3 fruit fly cellular contexts compared by ENCODE assay signal in the genomic region with DNA sequence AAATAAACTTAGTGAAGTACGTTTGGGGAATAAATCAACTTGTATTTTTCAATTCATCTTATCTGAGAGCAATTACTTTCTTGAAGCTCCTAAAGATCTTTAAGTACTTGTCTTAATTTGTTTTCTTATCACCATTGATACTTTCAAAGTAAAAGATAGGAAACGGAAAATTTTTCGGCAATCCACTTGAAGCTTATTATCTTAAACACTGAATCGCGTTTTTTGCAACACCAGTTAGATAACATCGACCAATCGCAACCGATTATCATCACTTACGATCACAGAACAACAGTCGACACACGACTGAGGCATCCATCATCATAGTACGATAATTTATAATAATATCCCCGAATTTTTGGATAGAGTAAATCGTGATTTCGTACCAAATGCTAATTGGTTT.
A peak's percentile ranks its signal among the peaks of the same experiment; 100 is the strongest.
TF ChIP-seq lines count a peak whose summit lies in the region.

No protein-coding gene starts in this region.

- TF ChIP-seq CTCF in whole organism, embryonic (GFP tag; optimal IDR thresholded peaks at IDR 0.05; lab: Kevin White, UChicago), result no peak

TF ChIP-seq in whole organism, embryonic, 481 proteins besides CTCF, POLR2A, EP300 and RAD21:
- TF ChIP-seq Vsx1 (GFP tag; optimal IDR thresholded peaks at IDR 0.05; lab: Kevin White, UChicago) (no peak), grn (GFP tag; optimal IDR thresholded peaks at IDR 0.05; lab: Kevin White, UChicago) (peak; percentile 63), schlank (tag; optimal IDR thresholded peaks at IDR 0.05; lab: Kevin White, UChicago) (no peak), Nf-YA (GFP tag; IDR thresholded peaks at IDR 0.05; lab: Robert Waterston, UW) (no peak), pfk (GFP tag; optimal IDR thresholded peaks at IDR 0.05; lab: Kevin White, UChicago) (no peak), inv (GFP tag; IDR thresholded peaks at IDR 0.05; lab: Robert Waterston, UW; ENCODE audit: partially characterized antibody) (no peak), Sox102F (GFP tag; optimal IDR thresholded peaks at IDR 0.05; lab: Kevin White, UChicago) (no peak), lab (GFP tag; optimal IDR thresholded peaks at IDR 0.05; lab: Kevin White, UChicago) (peak; percentile 11), CG15073 (GFP tag; optimal IDR thresholded peaks at IDR 0.05; lab: Kevin White, UChicago) (no peak), da (GFP tag; optimal IDR thresholded peaks at IDR 0.05; lab: Kevin White, UChicago) (no peak), Fer3 (tag; optimal IDR thresholded peaks at IDR 0.05; lab: Kevin White, UChicago) (no peak), org-1 (GFP tag; optimal IDR thresholded peaks at IDR 0.05; lab: Kevin White, UChicago) (no peak), D19A (tag; optimal IDR thresholded peaks at IDR 0.05; lab: Kevin White, UChicago) (no peak), seq (GFP tag; IDR thresholded peaks at IDR 0.05; lab: Robert Waterston, UW) (no peak), sens (GFP tag; lab: Kevin White, UChicago) (peak; percentile 18), sens-2 (GFP tag; IDR thresholded peaks at IDR 0.05; lab: Robert Waterston, UW) (no peak), CG12155 (GFP tag; optimal IDR thresholded peaks at IDR 0.05; lab: Kevin White, UChicago) (no peak), gsb-n (tag; optimal IDR thresholded peaks at IDR 0.05; lab: Kevin White, UChicago) (no peak), exex (tag; optimal IDR thresholded peaks at IDR 0.05; lab: Kevin White, UChicago) (peak; percentile 90), grau (tag; optimal IDR thresholded peaks at IDR 0.05; lab: Kevin White, UChicago) (no peak), chinmo (GFP tag; IDR thresholded peaks at IDR 0.05; lab: Robert Waterston, UW; ENCODE audit: partially characterized antibody) (no peak), jigr1 (GFP tag; IDR thresholded peaks at IDR 0.05; lab: Robert Waterston, UW) (no peak), CG12744 (GFP tag; optimal IDR thresholded peaks at IDR 0.05; lab: Kevin White, UChicago) (no peak), dm (GFP tag; optimal IDR thresholded peaks at IDR 0.05; lab: Kevin White, UChicago) (no peak), NK7.1 (GFP tag; optimal IDR thresholded peaks at IDR 0.05; lab: Kevin White, UChicago) (no peak), rib (GFP tag; IDR thresholded peaks at IDR 0.05; lab: Robert Waterston, UW) (no peak), abd-A (tag; optimal IDR thresholded peaks at IDR 0.05; lab: Kevin White, UChicago) (no peak)

TF ChIP-seq in whole organism, prepupa, 60 proteins besides CTCF, POLR2A, EP300 and RAD21:
- peak; percentile 41 for TF ChIP-seq vri (GFP tag; optimal IDR thresholded peaks at IDR 0.05; lab: Kevin White, UChicago)
- TF ChIP-seq CG4318 (GFP tag; optimal IDR thresholded peaks at IDR 0.05; lab: Kevin White, UChicago), result no peak

TF ChIP-seq in whole organism, wandering third instar larva, 38 proteins besides CTCF, POLR2A, EP300 and RAD21:
- TF ChIP-seq h (GFP tag; optimal IDR thresholded peaks at IDR 0.05; lab: Kevin White, UChicago), result peak; percentile 37
- peak; percentile 3 for TF ChIP-seq fru (GFP tag; optimal IDR thresholded peaks at IDR 0.05; lab: Kevin White, UChicago)
- TF ChIP-seq Dif (GFP tag; optimal IDR thresholded peaks at IDR 0.05; lab: Kevin White, UChicago; ENCODE audit: partially characterized antibody), result no peak
